Worm (Caenorhabditis elegans) whole organism, L3 larva: ENCODE data around the gene ZC266.1.

Source experiments
- aly-2 ChIP-seq: fragments of 150-350 bp; optimal IDR thresholded peaks from 2 replicates; lab custom pipeline; 2014; ENCODE audit warnings: missing biosample characterization, missing genetic modification characterization
- ama-1 ChIP-seq: fragments of 150-350 bp; optimal IDR thresholded peaks from 2 replicates; lab custom pipeline; 2018
- ceh-28 ChIP-seq: fragments of 150-350 bp; optimal IDR thresholded peaks from 2 replicates; lab custom pipeline; 2014; ENCODE audit warnings: missing biosample characterization, missing genetic modification reagents, missing genetic modification characterization
- egl-5 ChIP-seq: fragments of 150-350 bp; optimal IDR thresholded peaks from 2 replicates; lab custom pipeline; 2017; ENCODE audit warnings: missing biosample characterization, missing genetic modification reagents, missing genetic modification characterization, inconsistent platforms
- elt-1 ChIP-seq: fragments of 150-350 bp; optimal IDR thresholded peaks from 2 replicates; lab custom pipeline; 2014; ENCODE audit warnings: missing biosample characterization, missing genetic modification characterization
- elt-2 ChIP-seq: sonication (generic microtip); optimal IDR thresholded peaks from 2 replicates; lab custom pipeline; 2016; ENCODE audit warnings: missing genetic modification reagents, mild to moderate bottlenecking, missing genetic modification characterization, missing compliant biosample characterization
- elt-3 ChIP-seq, 3 experiments: fragments of 150-350 bp in 1 of 3; sonication (generic microtip) in 2 of 3; optimal IDR thresholded peaks; 2 replicates in 2 of 3; 4 replicates in 1 of 3; lab custom pipeline; 2014 to 2017; ENCODE audit warnings: missing biosample characterization in 3 of 3, missing genetic modification characterization in 3 of 3
- eor-1 ChIP-seq, 2 experiments: fragments of 150-350 bp; optimal IDR thresholded peaks; 2 replicates each; lab custom pipeline; 2014 to 2018; ENCODE audit warnings: missing biosample characterization in 2 of 2, missing genetic modification characterization in 2 of 2
- fkh-10 ChIP-seq: sonication (generic microtip); optimal IDR thresholded peaks from 2 replicates; lab custom pipeline; 2017; ENCODE audit warnings: missing biosample characterization, missing genetic modification reagents, missing genetic modification characterization
- hmg-11 ChIP-seq: sonication (generic microtip); optimal IDR thresholded peaks from 2 replicates; lab custom pipeline; 2016; ENCODE audit warnings: missing genetic modification characterization, missing compliant biosample characterization
- lin-15B ChIP-seq: fragments of 150-350 bp; optimal IDR thresholded peaks from 2 replicates; lab custom pipeline; 2014; ENCODE audit warnings: missing biosample characterization, missing genetic modification characterization
- lin-39 ChIP-seq: fragments of 150-350 bp; optimal IDR thresholded peaks from 2 replicates; lab custom pipeline; 2018; ENCODE audit warnings: missing biosample characterization, missing genetic modification reagents, missing genetic modification characterization
- nfya-1 ChIP-seq: sonication (generic microtip); optimal IDR thresholded peaks from 2 replicates; lab custom pipeline; 2017; ENCODE audit warnings: missing genetic modification characterization, mild to moderate bottlenecking, missing compliant biosample characterization, antibody characterized with exemption, moderate library complexity; ENCODE audit not compliant: insufficient read depth
- nhr-11 ChIP-seq: fragments of 150-350 bp; optimal IDR thresholded peaks from 2 replicates; lab custom pipeline; 2014; ENCODE audit warnings: missing biosample characterization, missing genetic modification characterization
- nhr-12 ChIP-seq: fragments of 150-350 bp; optimal IDR thresholded peaks from 2 replicates; lab custom pipeline; 2014; ENCODE audit warnings: missing biosample characterization, missing genetic modification characterization
- nhr-237 ChIP-seq: fragments of 150-350 bp; optimal IDR thresholded peaks from 2 replicates; lab custom pipeline; 2014; ENCODE audit warnings: missing biosample characterization, missing genetic modification characterization
- nhr-67 ChIP-seq: fragments of 150-350 bp; optimal IDR thresholded peaks from 2 replicates; lab custom pipeline; 2014; ENCODE audit warnings: missing biosample characterization, missing genetic modification characterization
- nhr-76 ChIP-seq: fragments of 150-350 bp; sonication (generic microtip); optimal IDR thresholded peaks from 5 replicates; lab custom pipeline; 2014; ENCODE audit warnings: missing biosample characterization, missing genetic modification characterization
- pha-4 ChIP-seq: fragments of 150-350 bp; optimal IDR thresholded peaks from 2 replicates; lab custom pipeline; 2014; ENCODE audit warnings: missing biosample characterization, missing genetic modification reagents, missing genetic modification characterization
- pqm-1 ChIP-seq: fragments of 150-350 bp; optimal IDR thresholded peaks from 2 replicates; lab custom pipeline; 2017; ENCODE audit warnings: missing biosample characterization, missing genetic modification characterization, inconsistent platforms
- sea-2 ChIP-seq: fragments of 150-350 bp; sonication (generic microtip); optimal IDR thresholded peaks from 4 replicates; lab custom pipeline; 2014; ENCODE audit warnings: missing biosample characterization, missing genetic modification reagents, missing genetic modification characterization
- skn-1 ChIP-seq: fragments of 150-350 bp; optimal IDR thresholded peaks from 2 replicates; lab custom pipeline; 2014; ENCODE audit warnings: missing biosample characterization, missing genetic modification characterization
- snpc-4 ChIP-seq: fragments of 150-350 bp; optimal IDR thresholded peaks from 2 replicates; lab custom pipeline; 2014; ENCODE audit warnings: missing biosample characterization, missing genetic modification characterization
- tbx-2 ChIP-seq: sonication (generic microtip); optimal IDR thresholded peaks from 2 replicates; lab custom pipeline; 2016; ENCODE audit warnings: mild to moderate bottlenecking, missing genetic modification characterization, missing compliant biosample characterization
- unc-62 ChIP-seq: fragments of 150-350 bp; sonication (generic microtip); optimal IDR thresholded peaks from 4 replicates; lab custom pipeline; 2014; ENCODE audit warnings: missing biosample characterization, missing genetic modification reagents, missing genetic modification characterization

Gene ZC266.1

DNA sequence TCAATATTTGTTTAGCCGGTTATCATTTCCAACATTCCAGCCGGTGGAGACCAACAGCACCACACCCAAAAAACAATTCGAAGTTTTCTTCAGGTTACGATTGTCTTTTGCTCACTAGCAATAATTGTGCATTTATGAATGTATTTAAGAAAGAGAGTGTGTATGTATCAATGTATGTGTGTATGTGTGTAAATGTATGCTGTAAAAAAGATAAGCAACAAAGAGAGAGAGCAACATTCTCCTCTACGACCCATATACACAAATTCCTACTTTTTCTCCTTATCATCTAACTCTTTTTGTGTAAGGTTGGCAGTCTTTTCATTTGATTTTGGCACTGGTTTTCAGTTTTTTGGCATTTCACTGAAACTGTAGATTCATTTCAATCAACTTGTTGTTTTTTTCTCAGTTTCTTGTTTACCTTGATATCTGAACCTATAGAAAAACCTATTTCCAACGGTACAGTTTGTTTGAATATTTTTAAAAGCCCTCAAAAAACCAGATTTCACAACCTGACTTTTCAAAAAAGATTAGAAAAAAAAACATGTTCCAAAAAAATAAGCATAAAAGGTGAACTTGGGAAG is 20.9 kb upstream of the ZC266.1 start:
- peak; percentile 16 for TF ChIP-seq pha-4 (tag; lab: Kevin White, UChicago)
- TF ChIP-seq nhr-12 (tag; lab: Kevin White, UChicago): no peak
- peak; percentile 83 for TF ChIP-seq elt-2
- TF ChIP-seq pqm-1 (tag; lab: Kevin White, UChicago): peak; percentile 86
- TF ChIP-seq, all 47 proteins: peak for 3

DNA sequence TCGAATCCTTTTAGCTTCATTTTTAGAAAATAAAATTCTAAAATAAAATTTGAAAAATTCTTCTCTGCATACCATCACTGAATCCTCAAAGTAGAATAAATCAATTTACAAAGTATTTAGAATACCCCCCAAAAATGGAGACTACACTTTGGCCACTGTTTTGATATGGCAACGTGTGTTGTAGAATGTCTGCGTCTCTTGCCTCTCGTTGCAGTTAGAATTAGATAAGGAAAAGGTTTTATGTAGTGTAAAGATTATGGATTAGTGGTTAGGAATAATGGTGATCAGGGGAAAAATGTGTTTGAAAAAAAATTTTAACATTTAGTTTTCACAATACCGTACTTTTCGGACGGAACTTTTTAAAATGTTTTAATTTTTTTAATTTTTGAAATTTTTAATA is 19.9 kb upstream of the ZC266.1 start, which contains the start of gene prx-6:
Gene prx-6 (minus strand): TSS at position 129 of the 400 bp plus-strand sequence.
- TF ChIP-seq elt-2 (peak; percentile 78), pqm-1 (tag; lab: Kevin White, UChicago) (peak; percentile 50), eor-1 (tag; optimal IDR thresholded peaks at IDR 0.05; lab: Kevin White, UChicago) (no peak), fkh-10 (GFP tag; lab: Kevin White, UChicago) (no peak), pha-4 (tag; lab: Kevin White, UChicago) (no peak), nhr-237 (tag; lab: Kevin White, UChicago) (no peak), lin-39 (tag; lab: Kevin White, UChicago) (no peak)

DNA sequence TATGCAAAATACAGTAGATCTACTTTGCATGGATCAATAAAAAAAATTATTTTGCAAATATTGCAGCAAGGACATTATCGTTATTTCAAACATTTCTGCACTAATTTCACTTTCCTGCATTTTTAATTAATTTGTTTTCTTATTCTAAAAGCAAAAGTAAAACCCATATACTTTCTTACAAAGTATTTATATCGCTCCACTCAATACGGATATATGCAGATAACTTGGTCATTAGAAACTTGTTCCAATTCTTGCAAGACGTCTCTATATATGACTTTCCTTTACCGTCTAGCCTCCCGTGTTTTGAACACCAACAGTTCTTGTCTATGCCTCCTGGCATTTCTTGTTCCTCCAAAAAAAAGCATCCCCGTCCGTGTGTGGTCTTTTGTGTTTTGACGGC is 10.4 kb upstream of the ZC266.1 start, which contains the start of gene oac-24:
Gene oac-24 (plus strand): TSS at position 301 of the 400 bp plus-strand sequence.
- TF ChIP-seq ama-1 (no peak), elt-2 (no peak), nhr-11 (tag; lab: Kevin White, UChicago) (no peak)

DNA sequence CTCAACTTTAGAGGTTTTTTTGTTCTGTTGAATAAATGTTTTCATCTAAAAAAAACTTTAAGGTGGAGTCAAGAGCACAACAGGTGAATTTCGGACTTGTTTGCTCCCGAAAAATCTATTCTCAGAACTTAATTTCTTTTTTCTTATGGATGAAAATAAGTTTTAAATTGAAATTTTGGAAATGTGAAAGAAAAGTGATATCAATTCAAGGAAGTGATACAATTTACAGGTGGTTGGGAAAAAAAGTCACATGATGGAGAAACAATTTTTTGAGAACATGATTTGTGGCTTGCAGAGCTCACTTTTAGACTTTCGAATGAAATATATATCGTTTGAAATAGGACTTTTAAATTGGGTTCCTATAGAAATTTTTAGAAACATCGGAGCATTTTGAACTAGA is 7.6 kb upstream of the ZC266.1 start:
- TF ChIP-seq snpc-4 (tag; lab: Kevin White, UChicago): no peak
- TF ChIP-seq hmg-11 (tag; lab: Kevin White, UChicago): no peak
- TF ChIP-seq lin-39 (tag; lab: Kevin White, UChicago): no peak
- no peak for TF ChIP-seq elt-3 (tag; optimal IDR thresholded peaks at IDR 0.05; lab: Kevin White, UChicago)
- no peak for TF ChIP-seq aly-2 (tag; lab: Kevin White, UChicago)
- no peak for TF ChIP-seq skn-1 (tag; lab: Kevin White, UChicago)
- TF ChIP-seq nhr-76 (tag; lab: Kevin White, UChicago): no peak
- TF ChIP-seq tbx-2: no peak
- TF ChIP-seq sea-2 (GFP tag; lab: Kevin White, UChicago): no peak
- no peak for TF ChIP-seq pqm-1 (tag; lab: Kevin White, UChicago)
- no peak for TF ChIP-seq nfya-1 (tag; lab: Kevin White, UChicago)
- TF ChIP-seq lin-15B (tag; lab: Kevin White, UChicago): no peak
- no peak for TF ChIP-seq egl-5 (tag; lab: Kevin White, UChicago)

DNA sequence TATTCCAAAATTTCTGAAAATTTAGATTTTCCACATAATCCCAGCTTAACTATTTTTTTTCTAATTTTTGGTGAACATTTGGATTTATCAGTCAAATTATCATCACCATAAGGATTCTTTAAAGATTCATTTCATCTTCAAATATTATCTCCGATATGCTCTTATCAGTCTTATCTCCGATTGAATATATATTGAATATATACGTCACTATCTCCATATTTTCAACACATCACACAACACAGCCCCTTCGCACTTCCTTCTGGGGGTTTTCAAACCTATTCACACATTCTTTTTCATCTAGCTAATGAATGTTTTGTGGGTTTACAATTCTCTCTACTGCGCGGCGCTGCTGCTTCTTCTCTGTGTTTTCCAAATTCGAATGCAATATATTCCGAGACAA is 1.4 kb downstream of the ZC266.1 start:
- TF ChIP-seq skn-1 (tag; lab: Kevin White, UChicago) (no peak), pha-4 (tag; lab: Kevin White, UChicago) (no peak), ceh-28 (tag; lab: Kevin White, UChicago) (no peak)
- TF ChIP-seq, all 47 proteins: peak for 0

DNA sequence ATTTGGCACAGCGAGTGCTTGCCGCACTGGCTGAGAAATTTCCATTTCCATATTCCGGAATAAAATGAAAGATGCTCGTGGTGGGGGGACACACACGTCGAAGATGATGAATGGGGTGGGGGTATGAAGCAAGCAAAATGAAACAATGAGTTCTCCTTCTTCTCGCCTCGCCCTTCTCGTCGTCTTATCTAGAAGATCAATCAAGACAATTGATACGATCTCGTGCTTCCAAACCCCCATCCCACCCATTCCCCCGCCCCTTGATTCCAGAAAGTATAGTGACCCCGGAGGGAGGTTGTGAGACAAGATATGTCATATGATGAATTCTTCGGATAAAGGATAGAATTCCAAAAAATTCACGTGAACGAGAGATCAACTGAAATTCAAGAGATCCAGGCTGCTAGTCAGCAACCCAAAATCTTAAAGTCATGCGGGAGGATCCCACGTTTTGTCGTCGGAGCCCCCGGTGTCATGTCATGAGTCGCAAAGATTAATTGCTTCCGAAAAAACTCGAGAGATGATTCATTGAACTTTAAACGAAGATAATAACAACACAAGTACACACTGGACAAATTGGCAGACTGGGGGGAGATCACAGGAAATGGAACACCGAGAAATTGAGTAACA is 5.5 kb downstream of the ZC266.1 start:
- peak; percentile 41 for TF ChIP-seq lin-39 (tag; lab: Kevin White, UChicago)
- TF ChIP-seq pqm-1 (tag; lab: Kevin White, UChicago): no peak
- TF ChIP-seq unc-62 (GFP tag; lab: Kevin White, UChicago): no peak
- peak; percentile 68 for TF ChIP-seq nhr-11 (tag; lab: Kevin White, UChicago)
- TF ChIP-seq elt-1 (tag; lab: Kevin White, UChicago): peak; percentile 80
- no peak for TF ChIP-seq fkh-10 (GFP tag; lab: Kevin White, UChicago)
- TF ChIP-seq aly-2 (tag; lab: Kevin White, UChicago): no peak

DNA sequence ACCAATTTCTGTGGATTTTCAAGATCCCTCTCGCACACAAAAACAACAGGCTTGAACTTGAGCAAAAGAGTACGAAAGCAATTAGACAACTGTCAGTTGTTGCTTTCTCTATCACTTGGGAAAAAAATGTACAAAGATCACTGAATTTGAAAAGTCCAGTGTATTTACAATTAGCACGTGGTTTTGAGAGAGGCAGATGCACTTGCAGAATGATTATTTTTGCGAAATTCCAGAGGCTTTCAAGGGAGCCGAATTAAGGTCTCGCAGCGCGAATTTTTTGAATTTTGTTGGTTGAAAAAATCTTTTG is 6.9 kb downstream of the ZC266.1 start:
- TF ChIP-seq lin-39 (tag; lab: Kevin White, UChicago) (peak; percentile 7), egl-5 (tag; lab: Kevin White, UChicago) (peak; percentile 7), fkh-10 (GFP tag; lab: Kevin White, UChicago) (no peak), pqm-1 (tag; lab: Kevin White, UChicago) (no peak), snpc-4 (tag; lab: Kevin White, UChicago) (no peak), nfya-1 (tag; lab: Kevin White, UChicago) (peak; percentile 39), nhr-67 (no peak), nhr-11 (tag; lab: Kevin White, UChicago) (peak; percentile 32)
